Fruit fly (Drosophila melanogaster) whole organism, pupa: ENCODE measurements around the gene S6k.

ENCODE experiments used
- CG32121 ChIP-seq: fragments of 200-800 bp; sonication (Bioruptor generic); IDR thresholded peaks from 2 replicates; pipeline ENCODE4 v1.3.6; 2022; ENCODE audit warnings: missing biosample characterization, missing genetic modification characterization
- CG34367 ChIP-seq: fragments of 200-800 bp; sonication (Bioruptor generic); optimal IDR thresholded peaks from 2 replicates; lab custom pipeline; 2018; ENCODE audit warnings: missing biosample characterization, mild to moderate bottlenecking, missing genetic modification characterization
- CG8159 ChIP-seq: fragments of 200-800 bp; sonication (Bioruptor generic); optimal IDR thresholded peaks from 3 replicates; lab custom pipeline; 2018; ENCODE audit warnings: missing biosample characterization, mild to moderate bottlenecking, missing genetic modification characterization, moderate library complexity
- CG8301 ChIP-seq: fragments of 200-800 bp; sonication (Bioruptor generic); optimal IDR thresholded peaks from 2 replicates; lab custom pipeline; 2018; ENCODE audit warnings: missing biosample characterization, mild to moderate bottlenecking, missing genetic modification characterization
- CG9948 ChIP-seq: fragments of 200-800 bp; sonication (Bioruptor generic); optimal IDR thresholded peaks from 2 replicates; lab custom pipeline; 2018; ENCODE audit warnings: missing biosample characterization, mild to moderate bottlenecking, missing genetic modification characterization, moderate library complexity
- D1 ChIP-seq: fragments of 200-800 bp; sonication (Bioruptor generic); optimal IDR thresholded peaks from 2 replicates; lab custom pipeline; 2018; ENCODE audit warnings: missing biosample characterization, mild to moderate bottlenecking, missing genetic modification characterization, moderate library complexity
- EcR ChIP-seq: fragments of 200-800 bp; sonication (Bioruptor generic); optimal IDR thresholded peaks from 3 replicates; lab custom pipeline; 2019; ENCODE audit warnings: missing biosample characterization, missing genetic modification characterization, mild to moderate bottlenecking, moderate library complexity, missing genetic modification reagents
- Ets98B ChIP-seq: fragments of 200-800 bp; sonication (Bioruptor generic); IDR thresholded peaks from 2 replicates; pipeline ENCODE4 v1.3.6; 2022; ENCODE audit warnings: missing biosample characterization, missing genetic modification characterization
- Pif1A ChIP-seq: fragments of 200-800 bp; sonication (Bioruptor generic); optimal IDR thresholded peaks from 3 replicates; lab custom pipeline; 2016; ENCODE audit warnings: missing biosample characterization, missing genetic modification characterization
- Pif1B ChIP-seq: fragments of 200-800 bp; sonication (Bioruptor generic); optimal IDR thresholded peaks from 3 replicates; lab custom pipeline; 2016; ENCODE audit warnings: missing biosample characterization, missing genetic modification characterization
- Snoo ChIP-seq: fragments of 200-800 bp; sonication (Bioruptor generic); optimal IDR thresholded peaks from 3 replicates; lab custom pipeline; 2017; ENCODE audit warnings: missing biosample characterization, mild to moderate bottlenecking, missing genetic modification characterization, inconsistent platforms
- fd96Ca ChIP-seq: fragments of 200-800 bp; sonication (Bioruptor generic); IDR thresholded peaks from 3 replicates; pipeline ENCODE4 v1.3.6; 2022; ENCODE audit warnings: missing biosample characterization, missing genetic modification characterization
- gl ChIP-seq: fragments of 200-800 bp; sonication (Bioruptor generic); optimal IDR thresholded peaks from 2 replicates; lab custom pipeline; 2018; ENCODE audit warnings: missing biosample characterization, mild to moderate bottlenecking, missing genetic modification characterization
- rn ChIP-seq: fragments of 200-800 bp; sonication (Bioruptor generic); IDR thresholded peaks from 2 replicates; pipeline ENCODE4 v1.3.6; 2022; ENCODE audit warnings: missing biosample characterization, missing genetic modification characterization

DNA sequence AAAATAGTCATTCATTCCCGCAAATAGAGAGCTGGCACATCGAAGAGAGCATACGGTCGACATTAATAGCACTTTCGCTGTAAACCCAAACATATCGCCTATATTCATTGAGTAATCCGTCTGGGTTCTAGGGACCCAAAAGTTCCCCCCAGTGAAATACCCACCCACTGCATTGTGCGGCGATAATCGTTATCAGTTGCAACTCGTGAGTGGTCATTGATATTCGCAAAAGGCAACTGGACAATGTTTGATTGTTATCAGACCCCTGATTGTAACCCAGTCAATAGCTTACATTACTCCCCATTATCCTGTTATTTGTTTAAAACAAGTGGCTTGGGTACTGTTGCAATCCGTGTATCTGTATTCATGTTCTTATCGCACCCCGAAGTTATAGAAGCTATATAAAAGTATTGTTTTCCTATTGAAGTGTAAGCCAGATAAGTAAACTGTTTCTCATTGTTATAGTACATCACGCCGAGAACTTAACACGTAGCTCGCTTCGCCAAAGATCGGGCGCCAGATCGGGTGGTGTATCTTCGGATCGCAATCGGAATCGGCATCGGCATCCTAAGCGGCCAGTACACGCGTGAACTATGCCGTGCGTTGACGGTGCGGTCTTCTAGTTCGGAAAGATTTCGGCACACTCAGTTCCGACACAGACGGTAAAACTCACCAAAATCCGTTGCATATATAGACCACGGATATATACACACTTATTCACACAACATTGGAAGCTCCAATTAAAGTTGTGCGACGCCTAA is 56.9 kb downstream of the S6k start:
- TF ChIP-seq CG32121: no peak
- TF ChIP-seq fd96Ca: no peak
- TF ChIP-seq CG8301 (tag; lab: Kevin White, UChicago): no peak
- no peak for TF ChIP-seq D1 (tag; lab: Kevin White, UChicago)
- no peak for TF ChIP-seq Snoo (tag; lab: Kevin White, UChicago)
- TF ChIP-seq Pif1B (GFP tag; lab: Kevin White, UChicago): no peak
- no peak for TF ChIP-seq gl (tag; lab: Kevin White, UChicago)
- TF ChIP-seq CG8159 (tag; lab: Kevin White, UChicago): no peak
- no peak for TF ChIP-seq rn (GFP tag; lab: Robert Waterston, UW)
- no peak for TF ChIP-seq Ets98B
- TF ChIP-seq CG9948 (tag; lab: Kevin White, UChicago): no peak
- no peak for TF ChIP-seq Pif1A (GFP tag; lab: Kevin White, UChicago)
- no peak for TF ChIP-seq CG34367
- TF ChIP-seq EcR (GFP tag; lab: Kevin White, UChicago): peak; percentile 17
